Worm (Caenorhabditis elegans): ENCODE results near the gene T05C12.15.

DNA sequence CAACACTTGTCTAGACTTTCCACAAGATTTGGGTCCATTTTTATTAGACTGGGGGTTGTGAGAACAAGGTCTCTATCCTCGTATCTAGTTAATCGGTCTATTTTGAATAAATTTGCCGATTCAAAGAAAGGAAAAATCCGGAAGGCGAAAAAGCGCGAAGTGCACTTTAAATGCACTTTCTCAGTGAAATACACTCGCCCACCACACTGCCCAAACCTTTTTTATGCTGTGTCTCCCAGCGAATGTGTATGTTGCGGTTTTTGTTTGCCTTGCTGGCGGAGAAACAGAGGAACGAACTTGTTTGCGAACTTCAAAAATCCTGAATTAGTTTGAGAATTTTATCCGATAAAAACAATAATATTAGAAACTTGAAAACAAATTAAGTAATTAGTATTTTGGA lies 38.6 kb upstream of the T05C12.15 start:
- TF ChIP-seq ceh-34 (tag; optimal IDR thresholded peaks at IDR 0.05) (no peak), hlh-15 (tag; optimal IDR thresholded peaks at IDR 0.05) (no peak), sox-2 (GFP tag; IDR thresholded peaks at IDR 0.05) (no peak), ceh-24 (tag; optimal IDR thresholded peaks at IDR 0.05) (no peak), nhr-232 (tag; optimal IDR thresholded peaks at IDR 0.05) (no peak), ceh-30 (tag; optimal IDR thresholded peaks at IDR 0.05) (no peak), hlh-30 (tag; optimal IDR thresholded peaks at IDR 0.05; ENCODE audit: insufficient read depth) (no peak)

Measured in whole organism, late embryonic.